Fruit fly (Drosophila melanogaster) whole organism, embryonic: ENCODE data around the gene CG34116.
A peak's percentile ranks its signal among the peaks of the same experiment; 100 is the strongest.

Experiments used
- CG11085 ChIP-seq: fragments of 200-800 bp; sonication (Bioruptor generic); IDR thresholded peaks from 2 replicates; pipeline ENCODE4 v1.3.6; 2022; ENCODE audit warnings: missing biosample characterization, missing genetic modification characterization
- CG12391 ChIP-seq: fragments of 200-800 bp; sonication (Bioruptor generic); optimal IDR thresholded peaks from 3 replicates; lab custom pipeline; 2018; ENCODE audit warnings: missing biosample characterization, mild to moderate bottlenecking, missing genetic modification characterization, moderate library complexity
- CG13287 ChIP-seq: fragments of 200-800 bp; sonication (Bioruptor generic); IDR thresholded peaks from 2 replicates; pipeline ENCODE4 v1.3.6; 2022; ENCODE audit warnings: missing biosample characterization, missing genetic modification characterization; ENCODE audit not compliant: partially characterized antibody
- CG14050 ChIP-seq: fragments of 200-800 bp; sonication (Bioruptor generic); IDR thresholded peaks from 3 replicates; pipeline ENCODE4 v1.3.6; 2022; ENCODE audit warnings: missing biosample characterization, missing genetic modification characterization
- CG14710 ChIP-seq: fragments of 200-800 bp; sonication (Bioruptor generic); optimal IDR thresholded peaks from 3 replicates; lab custom pipeline; 2019; ENCODE audit warnings: missing biosample characterization, mild to moderate bottlenecking, missing genetic modification characterization, moderate library complexity
- CG15696 ChIP-seq: fragments of 200-800 bp; sonication (Bioruptor generic); optimal IDR thresholded peaks from 2 replicates; lab custom pipeline; 2019; ENCODE audit warnings: missing biosample characterization, mild to moderate bottlenecking, missing genetic modification characterization, moderate library complexity
- CG1603 ChIP-seq: fragments of 200-800 bp; sonication (Bioruptor generic); optimal IDR thresholded peaks from 2 replicates; lab custom pipeline; 2019; ENCODE audit warnings: missing biosample characterization, mild to moderate bottlenecking, missing genetic modification characterization, moderate library complexity
- CG17385 ChIP-seq: fragments of 200-800 bp; sonication (Bioruptor generic); optimal IDR thresholded peaks from 3 replicates; lab custom pipeline; 2018; ENCODE audit warnings: missing biosample characterization, mild to moderate bottlenecking, missing genetic modification characterization
- CG18764 ChIP-seq: fragments of 200-800 bp; sonication (Bioruptor generic); optimal IDR thresholded peaks from 3 replicates; lab custom pipeline; 2016; ENCODE audit warnings: missing biosample characterization, missing genetic modification characterization
- CG2120 ChIP-seq: fragments of 200-800 bp; sonication (Bioruptor generic); optimal IDR thresholded peaks from 3 replicates; lab custom pipeline; 2016; ENCODE audit warnings: missing biosample characterization, missing genetic modification characterization
- CG2875 ChIP-seq: fragments of 200-800 bp; sonication (Bioruptor generic); optimal IDR thresholded peaks from 2 replicates; lab custom pipeline; 2017; ENCODE audit warnings: missing biosample characterization, mild to moderate bottlenecking, missing genetic modification characterization, missing genetic modification reagents
- CG30020 ChIP-seq: fragments of 200-800 bp; optimal IDR thresholded peaks from 2 replicates; lab custom pipeline; 2019; ENCODE audit warnings: missing biosample characterization, mild to moderate bottlenecking, missing genetic modification characterization, moderate library complexity
- CG31441 ChIP-seq: fragments of 200-800 bp; sonication (Bioruptor generic); IDR thresholded peaks from 2 replicates; pipeline ENCODE4 v1.3.6; 2022; ENCODE audit warnings: missing biosample characterization, missing genetic modification characterization
- CG3847 ChIP-seq: fragments of 200-800 bp; sonication (Bioruptor generic); IDR thresholded peaks from 2 replicates; pipeline ENCODE4 v1.3.6; 2022; ENCODE audit warnings: missing biosample characterization, missing genetic modification characterization
- CG4424 ChIP-seq: fragments of 200-800 bp; sonication (Bioruptor generic); optimal IDR thresholded peaks from 3 replicates; lab custom pipeline; 2016; ENCODE audit warnings: missing biosample characterization, missing genetic modification characterization
- CG6813 ChIP-seq: fragments of 200-800 bp; sonication (Bioruptor generic); optimal IDR thresholded peaks from 2 replicates; lab custom pipeline; 2017; ENCODE audit warnings: missing biosample characterization, missing genetic modification characterization, mild to moderate bottlenecking, moderate library complexity, missing genetic modification reagents
- CG7357 ChIP-seq: fragments of 200-800 bp; sonication (Bioruptor generic); IDR thresholded peaks from 3 replicates; pipeline ENCODE4 v1.3.6; 2022; ENCODE audit warnings: missing biosample characterization, missing genetic modification characterization
- CG7745 ChIP-seq: fragments of 200-800 bp; sonication (Bioruptor generic); optimal IDR thresholded peaks from 2 replicates; lab custom pipeline; 2018; ENCODE audit warnings: missing biosample characterization, mild to moderate bottlenecking, missing genetic modification characterization, moderate library complexity
- CG8944 ChIP-seq: fragments of 200-800 bp; sonication (Bioruptor generic); optimal IDR thresholded peaks from 3 replicates; lab custom pipeline; 2016; ENCODE audit warnings: missing biosample characterization, missing genetic modification characterization
- CG9727 ChIP-seq: fragments of 200-800 bp; sonication (Bioruptor generic); optimal IDR thresholded peaks from 3 replicates; lab custom pipeline; 2017; ENCODE audit warnings: missing biosample characterization, mild to moderate bottlenecking, missing genetic modification characterization
- Deaf1 ChIP-seq: fragments of 200-800 bp; optimal IDR thresholded peaks from 3 replicates; lab custom pipeline; 2019; ENCODE audit warnings: missing biosample characterization, mild to moderate bottlenecking, missing genetic modification characterization, moderate library complexity
- Dfd ChIP-seq, 2 experiments: fragments of >200 bp; optimal IDR thresholded peaks; 2 replicates each; lab custom pipeline; 2017; ENCODE audit warnings: missing biosample characterization in 2 of 2, missing genetic modification characterization in 2 of 2
- Doc3 ChIP-seq: fragments of 200-800 bp; sonication (Bioruptor generic); IDR thresholded peaks from 3 replicates; pipeline ENCODE4 v1.3.6; 2022; ENCODE audit warnings: missing biosample characterization, missing genetic modification characterization; ENCODE audit not compliant: partially characterized antibody
- Fer2 ChIP-seq: fragments of 200-800 bp; sonication (Bioruptor generic); optimal IDR thresholded peaks from 2 replicates; lab custom pipeline; 2018; ENCODE audit warnings: missing biosample characterization, mild to moderate bottlenecking, missing genetic modification characterization, moderate library complexity
- GATAe ChIP-seq: fragments of 200-800 bp; sonication (Bioruptor generic); conservative IDR thresholded peaks from 2 replicates; pipeline ENCODE4 v1.3.6; 2022; ENCODE audit warnings: missing biosample characterization, missing genetic modification characterization
- HLH4C ChIP-seq: fragments of 200-800 bp; sonication (Bioruptor generic); IDR thresholded peaks from 3 replicates; pipeline ENCODE4 v1.3.6; 2022; ENCODE audit warnings: missing biosample characterization, missing genetic modification characterization; ENCODE audit not compliant: partially characterized antibody
- Hey ChIP-seq: fragments of 200-800 bp; sonication (Bioruptor generic); optimal IDR thresholded peaks from 3 replicates; lab custom pipeline; 2018; ENCODE audit warnings: missing biosample characterization, mild to moderate bottlenecking, missing genetic modification characterization
- Mad ChIP-seq: fragments of 200-800 bp; sonication (Bioruptor generic); optimal IDR thresholded peaks from 2 replicates; lab custom pipeline; 2016; ENCODE audit warnings: missing biosample characterization, missing genetic modification characterization
- NK7.1 ChIP-seq: fragments of 200-800 bp; sonication (Bioruptor generic); optimal IDR thresholded peaks from 3 replicates; lab custom pipeline; 2016; ENCODE audit warnings: missing biosample characterization, missing genetic modification characterization
- NfI ChIP-seq: fragments of 200-800 bp; sonication (Bioruptor generic); optimal IDR thresholded peaks from 3 replicates; lab custom pipeline; 2018; ENCODE audit warnings: missing biosample characterization, mild to moderate bottlenecking, missing genetic modification characterization, moderate library complexity
- Oaz ChIP-seq: fragments of 200-800 bp; sonication (Bioruptor generic); IDR thresholded peaks from 2 replicates; pipeline ENCODE4 v1.3.6; 2022; ENCODE audit warnings: missing biosample characterization, missing genetic modification characterization
- Sox100B ChIP-seq: fragments of 200-800 bp; sonication (Bioruptor generic); optimal IDR thresholded peaks from 3 replicates; lab custom pipeline; 2018; ENCODE audit warnings: missing biosample characterization, mild to moderate bottlenecking, missing genetic modification characterization
- ab ChIP-seq: fragments of 200-800 bp; sonication (Bioruptor generic); optimal IDR thresholded peaks from 2 replicates; lab custom pipeline; 2016; ENCODE audit warnings: missing biosample characterization, missing genetic modification characterization
- abd-A ChIP-seq: fragments of 200-800 bp; sonication (Bioruptor generic); optimal IDR thresholded peaks from 3 replicates; lab custom pipeline; 2019; ENCODE audit warnings: missing biosample characterization, mild to moderate bottlenecking, missing genetic modification characterization, moderate library complexity
- ase ChIP-seq: fragments of 200-800 bp; sonication (Bioruptor generic); IDR thresholded peaks from 3 replicates; pipeline ENCODE4 v1.3.6; 2022; ENCODE audit warnings: missing biosample characterization, missing genetic modification characterization
- br ChIP-seq: fragments of >200 bp; optimal IDR thresholded peaks from 2 replicates; lab custom pipeline; 2017
- corto ChIP-seq: fragments of 200-800 bp; sonication (Bioruptor generic); optimal IDR thresholded peaks from 2 replicates; lab custom pipeline; 2016; ENCODE audit warnings: missing biosample characterization, mild to moderate bottlenecking, missing genetic modification characterization, moderate library complexity
- crol ChIP-seq: fragments of 200-800 bp; sonication (Bioruptor generic); IDR thresholded peaks from 2 replicates; pipeline ENCODE4 v1.3.6; 2022; ENCODE audit warnings: missing biosample characterization, missing genetic modification characterization
- fd102C ChIP-seq: fragments of 200-800 bp; sonication (Bioruptor generic); optimal IDR thresholded peaks from 2 replicates; lab custom pipeline; 2018; ENCODE audit warnings: missing biosample characterization, mild to moderate bottlenecking, missing genetic modification characterization, moderate library complexity
- ham ChIP-seq: fragments of 200-800 bp; sonication (Bioruptor generic); IDR thresholded peaks from 2 replicates; pipeline ENCODE4 v1.3.6; 2022; ENCODE audit warnings: missing biosample characterization, missing genetic modification characterization
- ind ChIP-seq: fragments of 200-800 bp; sonication (Bioruptor generic); optimal IDR thresholded peaks from 3 replicates; lab custom pipeline; 2016; ENCODE audit warnings: missing biosample characterization, missing genetic modification characterization
- insv ChIP-seq, 2 experiments: fragments of 200-800 bp; sonication (Bioruptor generic); optimal IDR thresholded peaks; 3 replicates each; lab custom pipeline; 2016 to 2018; ENCODE audit warnings: missing biosample characterization in 2 of 2, missing genetic modification characterization in 2 of 2
- jumu ChIP-seq: fragments of 200-800 bp; sonication (Bioruptor generic); optimal IDR thresholded peaks from 3 replicates; lab custom pipeline; 2016; ENCODE audit warnings: missing biosample characterization, missing genetic modification characterization
- klu ChIP-seq: fragments of 200-800 bp; sonication (Bioruptor generic); IDR thresholded peaks from 2 replicates; pipeline ENCODE4 v1.3.6; 2022; ENCODE audit warnings: missing biosample characterization, missing genetic modification characterization
- lab ChIP-seq: fragments of 200-800 bp; sonication (Bioruptor generic); optimal IDR thresholded peaks from 3 replicates; lab custom pipeline; 2017; ENCODE audit warnings: missing biosample characterization, missing genetic modification characterization, mild to moderate bottlenecking, moderate library complexity, missing genetic modification reagents
- nerfin-2 ChIP-seq: fragments of 200-800 bp; sonication (Bioruptor generic); IDR thresholded peaks from 2 replicates; pipeline ENCODE4 v1.3.6; 2022; ENCODE audit warnings: missing biosample characterization, missing genetic modification characterization; ENCODE audit not compliant: partially characterized antibody
- pnt ChIP-seq: fragments of 200-800 bp; sonication (Bioruptor generic); optimal IDR thresholded peaks from 3 replicates; lab custom pipeline; 2016; ENCODE audit warnings: missing biosample characterization, missing genetic modification characterization
- repo ChIP-seq: fragments of 200-800 bp; sonication (Bioruptor generic); optimal IDR thresholded peaks from 2 replicates; lab custom pipeline; 2016; ENCODE audit warnings: missing biosample characterization, missing genetic modification characterization
- slbo ChIP-seq: fragments of 200-800 bp; sonication (Bioruptor generic); IDR thresholded peaks from 2 replicates; pipeline ENCODE4 v1.3.6; 2022; ENCODE audit warnings: missing biosample characterization, missing genetic modification characterization
- vnd ChIP-seq: fragments of 200-800 bp; sonication (Bioruptor generic); IDR thresholded peaks from 3 replicates; pipeline ENCODE4 v1.3.6; 2022; ENCODE audit warnings: missing biosample characterization, missing genetic modification characterization; ENCODE audit not compliant: partially characterized antibody
- z ChIP-seq: fragments of 200-800 bp; sonication (Bioruptor generic); IDR thresholded peaks from 3 replicates; pipeline ENCODE4 v1.3.6; 2022; ENCODE audit warnings: missing biosample characterization, missing genetic modification characterization

The CG34116 gene

dm6 chr3L:19793438-19793998, 12.3 kb downstream of the CG34116 start, which contains the start of the genes CG42637, Gyc76C and SREBP (continued):
- no peak for TF ChIP-seq ind (GFP tag; lab: Kevin White, UChicago)
- TF ChIP-seq CG30020 (tag; lab: Kevin White, UChicago) = peak; percentile 42
- TF ChIP-seq repo = peak; percentile 12
- no peak for TF ChIP-seq CG7357 (GFP tag; lab: Robert Waterston, UW)
- TF ChIP-seq ab (GFP tag; lab: Kevin White, UChicago) = no peak
- no peak for TF ChIP-seq Dfd (GFP tag; optimal IDR thresholded peaks at IDR 0.05; lab: Kevin White, UChicago)
- TF ChIP-seq CG8944 (GFP tag; lab: Kevin White, UChicago) = no peak
- TF ChIP-seq GATAe (GFP tag; lab: Robert Waterston, UW) = no peak
- TF ChIP-seq Oaz (GFP tag; lab: Robert Waterston, UW) = no peak
- peak; percentile 64 for TF ChIP-seq CG3847 (GFP tag; lab: Robert Waterston, UW)
- no peak for TF ChIP-seq ham (GFP tag; lab: Robert Waterston, UW)
- no peak for TF ChIP-seq Mad
- no peak for TF ChIP-seq klu (GFP tag; lab: Robert Waterston, UW)
- peak; percentile 34 for TF ChIP-seq Deaf1
- no peak for TF ChIP-seq Doc3 (GFP tag; lab: Robert Waterston, UW)
- TF ChIP-seq HLH4C (GFP tag; lab: Robert Waterston, UW) = 0 out of 3 replicates have a peak, but pooled peaks have one; percentile 45
- peak; percentile 72 for TF ChIP-seq CG14710 (tag; lab: Kevin White, UChicago)
- no peak for TF ChIP-seq fd102C
- TF ChIP-seq CG11085 (GFP tag; lab: Robert Waterston, UW) = no peak
- no peak for TF ChIP-seq CG14050 (GFP tag; lab: Robert Waterston, UW)
- no peak for TF ChIP-seq crol (GFP tag; lab: Robert Waterston, UW)
- TF ChIP-seq ase (GFP tag; lab: Robert Waterston, UW) = no peak
- TF ChIP-seq CG7745 (tag; lab: Kevin White, UChicago) = no peak
- TF ChIP-seq br = no peak
- TF ChIP-seq CG13287 = peak; percentile 48
- no peak for TF ChIP-seq NK7.1 (GFP tag; lab: Kevin White, UChicago)
- no peak for TF ChIP-seq CG18764 (GFP tag; lab: Kevin White, UChicago)
- no peak for TF ChIP-seq z
- TF ChIP-seq slbo = no peak
- TF ChIP-seq Fer2 (tag; lab: Kevin White, UChicago) = no peak
- TF ChIP-seq Hey (tag; lab: Kevin White, UChicago) = no peak
- peak; percentile 40 for TF ChIP-seq CG12391
- no peak for TF ChIP-seq nerfin-2 (GFP tag; lab: Robert Waterston, UW)
- TF ChIP-seq CG6813 (GFP tag; lab: Kevin White, UChicago) = no peak
- TF ChIP-seq lab (GFP tag; lab: Kevin White, UChicago) = peak; percentile 40
- TF ChIP-seq CG9727 = no peak
- no peak for TF ChIP-seq CG2120
- no peak for TF ChIP-seq vnd (GFP tag; lab: Robert Waterston, UW)
- no peak for TF ChIP-seq NfI (GFP tag; lab: Kevin White, UChicago)
- no peak for TF ChIP-seq Sox100B (GFP tag; lab: Kevin White, UChicago)
- TF ChIP-seq CG4424 (GFP tag; lab: Kevin White, UChicago) = peak; percentile 2
- TF ChIP-seq abd-A (tag; lab: Kevin White, UChicago) = peak; percentile 60
- no peak for TF ChIP-seq pnt (GFP tag; lab: Kevin White, UChicago)
- peak in 1 of 2 experiments; percentile 21 for TF ChIP-seq insv (GFP tag; optimal IDR thresholded peaks at IDR 0.05; lab: Kevin White, UChicago)
- peak; percentile 66 for TF ChIP-seq CG1603 (tag; lab: Kevin White, UChicago)
- TF ChIP-seq CG15696 (tag; lab: Kevin White, UChicago) = no peak
- TF ChIP-seq CG31441 (GFP tag; lab: Robert Waterston, UW) = no peak
- TF ChIP-seq CG2875 (GFP tag; lab: Kevin White, UChicago) = no peak
- TF ChIP-seq jumu (GFP tag; lab: Kevin White, UChicago) = no peak
- no peak for TF ChIP-seq corto (GFP tag; lab: Kevin White, UChicago)
- no peak for TF ChIP-seq CG17385 (GFP tag; lab: Kevin White, UChicago)
